Worm (Caenorhabditis elegans) whole organism, L4 larva: ENCODE results near the gene F28C1.3.

ENCODE experiments used
- T20F7.1 ChIP-seq: fragments of 200-800 bp; sonication (Bioruptor generic); optimal IDR thresholded peaks from 2 replicates; lab custom pipeline; 2018; ENCODE audit warnings: mild to moderate bottlenecking, missing genetic modification characterization, missing compliant biosample characterization
- Y105C5A.15 ChIP-seq: fragments of 200-800 bp; sonication (Bioruptor generic); IDR thresholded peaks from 2 replicates; pipeline ENCODE4 v1.3.6; 2022; ENCODE audit warnings: missing genetic modification characterization, missing compliant biosample characterization
- ceh-32 ChIP-seq: sonication (generic microtip); optimal IDR thresholded peaks from 2 replicates; lab custom pipeline; 2016; ENCODE audit warnings: mild to moderate bottlenecking, missing genetic modification characterization, missing compliant biosample characterization; ENCODE audit not compliant: poor library complexity
- fos-1 ChIP-seq: fragments of 150-350 bp; optimal IDR thresholded peaks from 2 replicates; lab custom pipeline; 2014; ENCODE audit warnings: missing biosample characterization, missing genetic modification characterization
- hlh-11 ChIP-seq: fragments of 200-800 bp; sonication (Bioruptor generic); optimal IDR thresholded peaks from 2 replicates; lab custom pipeline; 2018; ENCODE audit warnings: mild to moderate bottlenecking, missing genetic modification characterization, missing compliant biosample characterization
- hlh-30 ChIP-seq: sonication (generic microtip); optimal IDR thresholded peaks from 2 replicates; lab custom pipeline; 2017; ENCODE audit warnings: antibody characterized with exemption, mild to moderate bottlenecking, missing genetic modification characterization, missing compliant biosample characterization; ENCODE audit not compliant: insufficient read depth
- lsy-2 ChIP-seq, 2 experiments: fragments of 150-350 bp in 1 of 2; sonication (generic microtip) in 1 of 2; optimal IDR thresholded peaks; 2 replicates each; lab custom pipeline; 2014 to 2017; ENCODE audit warnings: missing biosample characterization in 2 of 2, missing genetic modification characterization in 2 of 2
- nhr-11 ChIP-seq: fragments of 150-350 bp; optimal IDR thresholded peaks from 2 replicates; lab custom pipeline; 2014; ENCODE audit warnings: missing biosample characterization, missing genetic modification characterization
- nhr-28 ChIP-seq: fragments of 150-350 bp; optimal IDR thresholded peaks from 2 replicates; lab custom pipeline; 2014; ENCODE audit warnings: missing biosample characterization, missing genetic modification characterization
- nhr-41 ChIP-seq: fragments of 200-800 bp; sonication (Bioruptor generic); IDR thresholded peaks from 2 replicates; pipeline ENCODE4 v1.3.6; 2022; ENCODE audit warnings: missing genetic modification reagents, missing genetic modification characterization, missing compliant biosample characterization
- pqm-1 ChIP-seq: sonication (generic microtip); optimal IDR thresholded peaks from 2 replicates; lab custom pipeline; 2017; ENCODE audit warnings: missing biosample characterization, missing genetic modification characterization
- saeg-2 ChIP-seq: fragments of 200-800 bp; sonication (Bioruptor generic); IDR thresholded peaks from 2 replicates; pipeline ENCODE4 v1.3.6; 2022; ENCODE audit warnings: missing genetic modification reagents, missing genetic modification characterization, missing compliant biosample characterization
- spr-3 ChIP-seq: fragments of 200-800 bp; sonication (Bioruptor generic); optimal IDR thresholded peaks from 2 replicates; lab custom pipeline; 2018; ENCODE audit warnings: mild to moderate bottlenecking, missing genetic modification characterization, missing compliant biosample characterization
- unc-130 ChIP-seq: sonication (generic microtip); optimal IDR thresholded peaks from 2 replicates; lab custom pipeline; 2016; ENCODE audit warnings: missing genetic modification reagents, missing genetic modification characterization, missing compliant biosample characterization

ce11 chrV:12486934-12487333, 18.5 kb downstream of the F28C1.3 start, which contains the start of gene inx-11:
- TF ChIP-seq nhr-28 (tag; lab: Kevin White, UChicago) (no peak), saeg-2 (GFP tag; lab: Robert Waterston, UW) (no peak), T20F7.1 (GFP tag; lab: Kevin White, UChicago) (no peak), lsy-2 (tag; optimal IDR thresholded peaks at IDR 0.05; lab: Kevin White, UChicago) (no peak), nhr-11 (tag; lab: Kevin White, UChicago) (no peak), Y105C5A.15 (GFP tag; lab: Robert Waterston, UW) (no peak), nhr-41 (no peak), pqm-1 (tag; lab: Kevin White, UChicago) (no peak), hlh-30 (tag; lab: Kevin White, UChicago) (no peak), fos-1 (tag; lab: Kevin White, UChicago) (no peak), spr-3 (no peak), unc-130 (GFP tag; lab: Kevin White, UChicago) (no peak), ceh-32 (tag; lab: Kevin White, UChicago) (no peak), hlh-11 (no peak)
